Worm (Caenorhabditis elegans) whole organism, midembryonic: Measurements from ENCODE around the gene C08E8.9.
"Not testable (repeated sequence)": the region's sequence is repeated elsewhere in the genome, so short reads cannot be mapped to it uniquely, and the experiment has no call there.

Experiments used
- T22C8.4 ChIP-seq: fragments of 200-800 bp; sonication (Bioruptor generic); IDR thresholded peaks from 2 replicates; pipeline ENCODE4 v1.3.6; 2022; ENCODE audit warnings: missing genetic modification characterization, missing compliant biosample characterization
- cog-1 ChIP-seq: sonication (generic microtip); optimal IDR thresholded peaks from 2 replicates; lab custom pipeline; 2016; ENCODE audit warnings: missing genetic modification characterization, missing compliant biosample characterization
- flt-1 ChIP-seq: fragments of 200-800 bp; sonication (Bioruptor generic); IDR thresholded peaks from 2 replicates; pipeline ENCODE4 v1.3.6; 2022; ENCODE audit warnings: missing genetic modification characterization, missing compliant biosample characterization
- klf-2 ChIP-seq: fragments of 200-800 bp; sonication (Bioruptor generic); conservative IDR thresholded peaks from 2 replicates; pipeline ENCODE4 v1.3.6; 2022; ENCODE audit warnings: missing genetic modification reagents, missing genetic modification characterization, missing compliant biosample characterization
- med-1 ChIP-seq: sonication (generic microtip); optimal IDR thresholded peaks from 2 replicates; lab custom pipeline; 2017; ENCODE audit warnings: missing genetic modification characterization, mild to moderate bottlenecking, missing compliant biosample characterization, antibody characterized with exemption, missing genetic modification reagents; ENCODE audit not compliant: insufficient read depth
- ref-1 ChIP-seq: fragments of 200-800 bp; sonication (Bioruptor generic); conservative IDR thresholded peaks from 2 replicates; pipeline ENCODE4 v1.3.6; 2022; ENCODE audit warnings: missing genetic modification reagents, missing genetic modification characterization, missing compliant biosample characterization
- tab-1 ChIP-seq: fragments of 200-800 bp; sonication (Bioruptor generic); IDR thresholded peaks from 2 replicates; pipeline ENCODE4 v1.3.6; 2022; ENCODE audit warnings: missing genetic modification characterization, missing compliant biosample characterization
- ztf-23 ChIP-seq: fragments of 200-800 bp; sonication (Bioruptor generic); IDR thresholded peaks from 2 replicates; pipeline ENCODE4 v1.3.6; 2022; ENCODE audit warnings: missing genetic modification reagents, missing genetic modification characterization, missing compliant biosample characterization
- ztf-29 ChIP-seq: fragments of 200-800 bp; sonication (Bioruptor generic); IDR thresholded peaks from 2 replicates; pipeline ENCODE4 v1.3.6; 2022; ENCODE audit warnings: missing genetic modification reagents, missing genetic modification characterization, missing compliant biosample characterization

C08E8.9 gene

DNA sequence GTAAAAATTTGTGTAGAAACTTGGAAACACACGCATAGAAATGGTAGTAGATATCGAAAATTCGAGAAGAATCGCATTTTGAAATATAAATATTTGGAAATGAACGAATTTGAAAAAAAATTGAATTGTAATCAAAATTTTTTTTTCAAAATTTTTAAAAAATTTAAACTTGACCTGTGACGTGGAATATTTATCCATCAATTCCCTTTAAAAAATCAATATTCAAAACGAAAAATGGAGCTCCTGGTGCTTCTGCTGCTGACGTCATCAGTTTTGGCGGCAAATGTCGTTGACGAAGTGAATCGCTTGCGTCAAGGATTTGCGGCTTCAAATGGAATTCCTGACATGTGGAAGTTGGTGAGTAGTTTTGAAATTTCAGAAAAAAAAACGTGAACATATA, 24.4 kb downstream of the C08E8.9 start, which contains the start of the genes Y51A2B.4 and Y51A2B.5:
TSS of gene Y51A2B.4 (minus strand) at position 101 of the 400 bp plus-strand sequence.
TSS of gene Y51A2B.5 (plus strand) at position 232 of the 400 bp plus-strand sequence.
- no peak for TF ChIP-seq ref-1 (GFP tag; lab: Robert Waterston, UW)
- no peak for TF ChIP-seq ztf-23 (GFP tag; lab: Robert Waterston, UW)
- no peak for TF ChIP-seq tab-1 (GFP tag; lab: Robert Waterston, UW)
- no peak for TF ChIP-seq cog-1 (tag; lab: Kevin White, UChicago)
- no peak for TF ChIP-seq T22C8.4 (GFP tag; lab: Robert Waterston, UW)
- no peak for TF ChIP-seq med-1
- no peak for TF ChIP-seq flt-1 (GFP tag; lab: Robert Waterston, UW)
- TF ChIP-seq klf-2 = no peak
- no peak for TF ChIP-seq ztf-29 (GFP tag; lab: Robert Waterston, UW)

ce11 chrV:18394203-18394602, 29.5 kb downstream of the C08E8.9 start, which contains the start of gene Y51A2B.6:
Y51A2B.6 (minus strand) TSS chrV:18394303.
- TF ChIP-seq med-1 (no peak), T22C8.4 (GFP tag; lab: Robert Waterston, UW) (no peak), ref-1 (GFP tag; lab: Robert Waterston, UW) (no peak), flt-1 (GFP tag; lab: Robert Waterston, UW) (no peak), klf-2 (no peak), cog-1 (tag; lab: Kevin White, UChicago) (no peak), ztf-29 (GFP tag; lab: Robert Waterston, UW) (no peak), tab-1 (GFP tag; lab: Robert Waterston, UW) (no peak), ztf-23 (GFP tag; lab: Robert Waterston, UW) (no peak)

ce11 chrV:18395649-18396048, 31.0 kb downstream of the C08E8.9 start, which contains the start of gene Y51A2B.9:
Y51A2B.9 (minus strand) TSS chrV:18395749.
- TF ChIP-seq tab-1 (GFP tag; lab: Robert Waterston, UW) (no peak), ztf-23 (GFP tag; lab: Robert Waterston, UW) (no peak), T22C8.4 (GFP tag; lab: Robert Waterston, UW) (no peak), ztf-29 (GFP tag; lab: Robert Waterston, UW) (no peak), ref-1 (GFP tag; lab: Robert Waterston, UW) (no peak), cog-1 (tag; lab: Kevin White, UChicago) (no peak), klf-2 (no peak), flt-1 (GFP tag; lab: Robert Waterston, UW) (no peak), med-1 (no peak)

DNA sequence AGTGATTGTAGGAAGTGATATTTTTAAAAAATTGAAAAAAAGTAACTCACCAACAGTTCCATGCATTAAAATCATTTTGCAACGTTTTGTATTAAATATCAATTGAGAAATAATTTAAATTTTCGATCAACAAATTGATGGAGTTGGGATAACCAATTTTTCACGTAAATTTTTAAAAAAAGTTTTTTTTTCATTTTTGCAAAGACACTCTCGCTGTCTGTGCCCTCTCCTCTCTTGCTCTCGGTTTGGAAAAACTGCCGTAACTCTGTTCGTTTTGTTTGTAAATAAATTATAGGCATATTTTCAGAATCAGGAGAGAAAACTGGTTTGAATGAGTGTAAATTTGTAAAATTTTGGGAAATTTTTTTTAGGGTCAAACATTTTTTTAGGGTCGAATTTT, 33.2 kb downstream of the C08E8.9 start, which contains the start of gene Y51A2B.16:
TSS of gene Y51A2B.16 (minus strand) at position 101 of the 400 bp plus-strand sequence.
- TF ChIP-seq ztf-23 (GFP tag; lab: Robert Waterston, UW) (no peak), T22C8.4 (GFP tag; lab: Robert Waterston, UW) (no peak), tab-1 (GFP tag; lab: Robert Waterston, UW) (no peak), ref-1 (GFP tag; lab: Robert Waterston, UW) (no peak), cog-1 (tag; lab: Kevin White, UChicago) (no peak), ztf-29 (GFP tag; lab: Robert Waterston, UW) (no peak), med-1 (no peak), klf-2 (no peak), flt-1 (GFP tag; lab: Robert Waterston, UW) (no peak)

DNA sequence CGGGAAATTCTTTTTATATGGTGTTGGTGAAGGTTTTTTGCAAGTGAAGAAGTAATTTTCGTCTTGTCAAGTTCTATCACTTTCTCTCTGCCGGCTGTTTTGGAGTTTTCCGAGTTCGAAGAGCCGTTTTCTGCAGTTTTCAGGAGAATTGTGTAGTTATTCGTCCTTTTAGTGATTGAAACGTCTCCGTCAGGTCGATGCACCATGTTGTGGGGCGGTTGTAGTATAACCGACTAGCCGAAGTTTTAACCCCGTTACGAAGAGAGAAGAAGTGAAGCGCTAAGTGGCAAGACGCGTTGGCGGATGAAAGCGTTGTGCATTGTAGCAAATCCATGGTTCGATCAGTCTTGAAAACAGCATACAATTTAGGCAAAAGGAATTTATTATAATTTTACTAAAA, 38.1 kb downstream of the C08E8.9 start:
- TF ChIP-seq ztf-23 (GFP tag; lab: Robert Waterston, UW) (no peak), ztf-29 (GFP tag; lab: Robert Waterston, UW) (no peak), flt-1 (GFP tag; lab: Robert Waterston, UW) (no peak), klf-2 (no peak), T22C8.4 (GFP tag; lab: Robert Waterston, UW) (no peak), med-1 (no peak), cog-1 (tag; lab: Kevin White, UChicago) (no peak), ref-1 (GFP tag; lab: Robert Waterston, UW) (no peak), tab-1 (GFP tag; lab: Robert Waterston, UW) (no peak)

DNA sequence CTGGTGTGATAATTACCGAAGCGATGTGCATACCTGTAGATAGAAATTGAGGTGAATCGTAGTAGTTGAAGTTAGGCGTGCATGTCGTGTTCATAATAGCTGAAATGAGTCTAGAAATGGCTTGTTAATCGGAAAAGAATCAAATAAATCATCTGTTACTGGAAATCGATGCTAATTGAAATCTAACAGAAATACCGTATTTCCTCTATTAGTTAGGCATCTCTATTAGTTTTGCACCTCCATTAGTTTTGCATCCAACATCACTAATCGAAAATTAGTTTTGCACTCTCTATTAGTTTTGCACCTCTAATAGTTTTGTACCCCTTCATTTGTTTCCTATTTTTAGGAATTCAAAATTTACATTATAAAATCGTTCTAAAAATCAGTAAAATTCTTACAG, 40.1 kb downstream of the C08E8.9 start, which contains the start of gene srh-209:
TSS of gene srh-209 (minus strand) at position 101 of the 400 bp plus-strand sequence.
- not testable (repeated sequence) for TF ChIP-seq flt-1, tab-1, ztf-23 (GFP tag; lab: Robert Waterston, UW)

DNA sequence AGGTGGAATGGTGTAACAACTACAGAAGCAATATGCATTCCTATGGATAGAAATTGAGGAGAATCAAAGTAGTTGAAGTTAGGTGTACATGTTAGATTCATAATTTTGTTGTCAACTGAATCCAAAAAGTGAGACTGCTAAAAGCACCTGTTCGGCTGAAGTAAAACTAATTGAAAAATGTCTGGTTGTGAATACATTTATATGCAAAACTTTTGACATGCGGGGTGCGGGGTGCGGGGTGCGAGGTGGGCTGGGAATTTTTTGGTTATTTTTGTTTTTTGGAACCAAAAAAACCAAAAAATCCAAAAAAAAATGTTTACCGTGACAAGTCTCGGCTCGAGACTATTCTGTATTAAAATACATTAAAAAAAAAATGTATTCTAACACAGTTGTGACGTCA, 45.5 kb downstream of the C08E8.9 start, which contains the start of gene srh-207:
TSS of gene srh-207 (minus strand) at position 101 of the 400 bp plus-strand sequence.
- no peak for TF ChIP-seq cog-1 (tag; lab: Kevin White, UChicago)
- no peak for TF ChIP-seq ztf-29 (GFP tag; lab: Robert Waterston, UW)
- TF ChIP-seq med-1 = no peak
- TF ChIP-seq tab-1 (GFP tag; lab: Robert Waterston, UW) = no peak
- no peak for TF ChIP-seq flt-1 (GFP tag; lab: Robert Waterston, UW)

DNA sequence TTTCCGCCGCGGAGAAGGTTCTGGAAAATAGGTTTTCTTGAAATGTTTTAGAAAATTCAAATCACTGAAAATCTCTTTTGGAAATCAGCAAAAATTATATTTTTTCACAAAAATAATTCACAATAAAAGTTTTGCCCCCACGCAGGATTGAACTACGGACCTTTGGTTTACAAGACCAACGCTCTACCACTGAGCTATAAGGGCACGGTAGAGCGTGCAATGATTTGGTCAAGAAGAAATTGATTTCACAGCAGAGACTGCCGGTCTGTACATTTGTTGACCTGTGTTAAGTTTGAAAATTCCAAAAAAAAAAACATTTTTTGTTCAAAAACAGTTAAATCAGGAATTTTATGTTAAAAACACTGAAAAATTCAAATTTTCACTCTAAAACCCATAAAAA, 47.7 kb downstream of the C08E8.9 start:
- TF ChIP-seq klf-2 (no peak), T22C8.4 (GFP tag; lab: Robert Waterston, UW) (no peak), flt-1 (GFP tag; lab: Robert Waterston, UW) (no peak), cog-1 (tag; lab: Kevin White, UChicago) (no peak), tab-1 (GFP tag; lab: Robert Waterston, UW) (no peak), med-1 (no peak), ztf-29 (GFP tag; lab: Robert Waterston, UW) (no peak), ztf-23 (GFP tag; lab: Robert Waterston, UW) (no peak), ref-1 (GFP tag; lab: Robert Waterston, UW) (no peak)

ce11 chrV:18412887-18413286, 48.2 kb downstream of the C08E8.9 start, which contains the start of gene ZK262.2:
ZK262.2 (minus strand) TSS chrV:18412987.
- TF ChIP-seq T22C8.4 (GFP tag; lab: Robert Waterston, UW) = no peak
- no peak for TF ChIP-seq cog-1 (tag; lab: Kevin White, UChicago)
- TF ChIP-seq ztf-23 (GFP tag; lab: Robert Waterston, UW) = no peak

DNA sequence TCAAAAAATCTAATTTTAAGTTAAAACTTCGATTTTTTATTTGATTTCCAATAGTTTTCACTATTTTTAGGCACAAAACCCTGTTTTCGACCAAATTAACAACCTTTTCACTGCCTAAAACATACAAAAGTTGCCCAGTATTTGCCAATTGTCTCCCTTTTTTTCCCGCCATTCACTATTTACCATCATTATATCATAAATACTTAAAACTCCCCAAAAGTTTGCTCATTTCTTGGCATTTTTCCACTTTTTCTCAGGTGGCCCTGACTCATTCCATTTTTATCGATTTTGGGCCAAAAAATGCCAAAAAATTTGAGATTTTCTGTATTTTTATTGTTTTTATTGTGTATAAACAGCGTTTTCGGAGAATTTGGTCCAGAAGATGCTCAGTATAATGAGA, 49.4 kb downstream of the C08E8.9 start, which contains the start of gene txt-8:
TSS of gene txt-8 (plus strand) at position 301 of the 400 bp plus-strand sequence.
- no peak for TF ChIP-seq ref-1 (GFP tag; lab: Robert Waterston, UW)
- no peak for TF ChIP-seq ztf-23 (GFP tag; lab: Robert Waterston, UW)
- TF ChIP-seq tab-1 (GFP tag; lab: Robert Waterston, UW) = no peak
- TF ChIP-seq med-1 = no peak
- no peak for TF ChIP-seq T22C8.4 (GFP tag; lab: Robert Waterston, UW)
- TF ChIP-seq cog-1 (tag; lab: Kevin White, UChicago) = no peak
- no peak for TF ChIP-seq flt-1 (GFP tag; lab: Robert Waterston, UW)
- no peak for TF ChIP-seq ztf-29 (GFP tag; lab: Robert Waterston, UW)
- TF ChIP-seq klf-2 = no peak
